Fruit fly (Drosophila melanogaster): ENCODE measurements around the gene Dnz1.
A peak's percentile ranks its signal among the peaks of the same experiment; 100 is the strongest.

Dnz1 gene

dm6 chr2L:10849511-10850191 is 6.8 kb downstream of the Dnz1 start, which contains the start of gene SmydA-3 (continued):
- no peak for TF ChIP-seq Trl (optimal IDR thresholded peaks at IDR 0.05)
- TF ChIP-seq Trl (GFP tag; optimal IDR thresholded peaks at IDR 0.05) = no peak
- TF ChIP-seq inv (GFP tag; IDR thresholded peaks at IDR 0.05; ENCODE audit: partially characterized antibody) = no peak
- peak; percentile 5 for TF ChIP-seq Asciz (GFP tag; optimal IDR thresholded peaks at IDR 0.05)
- no peak for TF ChIP-seq CG33213 (GFP tag; optimal IDR thresholded peaks at IDR 0.05)
- 0 out of 2 replicates have a peak, but pooled peaks have one; percentile 27 for TF ChIP-seq sob (GFP tag; IDR thresholded peaks at IDR 0.05)
- no peak for TF ChIP-seq CG31388 (GFP tag; optimal IDR thresholded peaks at IDR 0.05)
- TF ChIP-seq CG9215 (GFP tag; IDR thresholded peaks at IDR 0.05) = no peak
- TF ChIP-seq Hmx (GFP tag; optimal IDR thresholded peaks at IDR 0.05) = no peak
- TF ChIP-seq CG10321 (GFP tag; IDR thresholded peaks at IDR 0.05) = no peak
- no peak for TF ChIP-seq CG9797 (GFP tag; optimal IDR thresholded peaks at IDR 0.05)
- no peak for TF ChIP-seq Lpt (GFP tag; optimal IDR thresholded peaks at IDR 0.05)
- TF ChIP-seq TFAM (GFP tag; optimal IDR thresholded peaks at IDR 0.05) = no peak
- TF ChIP-seq CG6272 (GFP tag; IDR thresholded peaks at IDR 0.05) = no peak
- TF ChIP-seq esg (GFP tag; conservative IDR thresholded peaks at IDR 0.05) = 0 out of 2 replicates have a peak, but pooled peaks have one; percentile 22
- TF ChIP-seq caup (GFP tag; optimal IDR thresholded peaks at IDR 0.05; ENCODE audit: severe bottlenecking) = peak; percentile 18
- 0 out of 2 replicates have a peak, but pooled peaks have one; percentile 6 for TF ChIP-seq chm (GFP tag; IDR thresholded peaks at IDR 0.05)
- TF ChIP-seq CG18011 (GFP tag; optimal IDR thresholded peaks at IDR 0.05) = peak; percentile 18
- TF ChIP-seq row (GFP tag; IDR thresholded peaks at IDR 0.05) = peak; percentile 13; the same call in 1 of the 3 replicates
- TF ChIP-seq B-H2 (GFP tag; optimal IDR thresholded peaks at IDR 0.05) = no peak
- TF ChIP-seq nerfin-2 (GFP tag; IDR thresholded peaks at IDR 0.05; ENCODE audit: partially characterized antibody) = no peak
- TF ChIP-seq CG17802 (tag; optimal IDR thresholded peaks at IDR 0.05) = no peak
- TF ChIP-seq Atf-2 (GFP tag; optimal IDR thresholded peaks at IDR 0.05) = no peak
- no peak for TF ChIP-seq gsb-n (tag; optimal IDR thresholded peaks at IDR 0.05)
- no peak for TF ChIP-seq Dll (GFP tag; IDR thresholded peaks at IDR 0.05; ENCODE audit: partially characterized antibody)
- TF ChIP-seq CG2712 (tag; optimal IDR thresholded peaks at IDR 0.05) = peak; percentile 33
- TF ChIP-seq ash1 (GFP tag; optimal IDR thresholded peaks at IDR 0.05) = no peak
- no peak for TF ChIP-seq dimm (GFP tag; IDR thresholded peaks at IDR 0.05)
- TF ChIP-seq toy (GFP tag; IDR thresholded peaks at IDR 0.05) = no peak
- no peak for TF ChIP-seq CG8359 (GFP tag; optimal IDR thresholded peaks at IDR 0.05; ENCODE audit: borderline replicate concordance)
- no peak for TF ChIP-seq jigr1 (GFP tag; IDR thresholded peaks at IDR 0.05)
- no peak for TF ChIP-seq CG1792 (GFP tag; optimal IDR thresholded peaks at IDR 0.05)
- no peak for TF ChIP-seq pum (GFP tag; optimal IDR thresholded peaks at IDR 0.05)
- TF ChIP-seq CG10462 (GFP tag; optimal IDR thresholded peaks at IDR 0.05) = no peak
- TF ChIP-seq CG10147 (GFP tag; optimal IDR thresholded peaks at IDR 0.05) = no peak
- no peak for TF ChIP-seq CkIIα-i1 (GFP tag; IDR thresholded peaks at IDR 0.05)
- TF ChIP-seq CG43689 (GFP tag; IDR thresholded peaks at IDR 0.05) = no peak
- peak; percentile 44; the same call in 1 of the 2 replicates for TF ChIP-seq stc (GFP tag; IDR thresholded peaks at IDR 0.05)
- no peak for TF ChIP-seq bbx (GFP tag; IDR thresholded peaks at IDR 0.05; ENCODE audit: partially characterized antibody)
- no peak for TF ChIP-seq lola (GFP tag; optimal IDR thresholded peaks at IDR 0.05)
- TF ChIP-seq sna (GFP tag; IDR thresholded peaks at IDR 0.05; ENCODE audit: partially characterized antibody) = no peak
- TF ChIP-seq CG1233 (GFP tag; optimal IDR thresholded peaks at IDR 0.05) = no peak
- no peak for TF ChIP-seq Dip3 (GFP tag; optimal IDR thresholded peaks at IDR 0.05)
- TF ChIP-seq CG11504 (tag; optimal IDR thresholded peaks at IDR 0.05) = no peak
- peak; percentile 18 for TF ChIP-seq Ssrp (tag; optimal IDR thresholded peaks at IDR 0.05)
- no peak for TF ChIP-seq bab2 (GFP tag; optimal IDR thresholded peaks at IDR 0.05)
- TF ChIP-seq sug (tag; optimal IDR thresholded peaks at IDR 0.05) = no peak
- 0 out of 3 replicates have a peak, but pooled peaks have one; percentile 10 for TF ChIP-seq CG14050 (GFP tag; IDR thresholded peaks at IDR 0.05)
- no peak for TF ChIP-seq sens-2 (GFP tag; IDR thresholded peaks at IDR 0.05)
- TF ChIP-seq CG10274 (GFP tag; optimal IDR thresholded peaks at IDR 0.05) = no peak
